Worm (Caenorhabditis elegans) whole organism, L1 larva: ENCODE data around the gene F57G12.1.
A peak's percentile ranks its signal among the peaks of the same experiment; 100 is the strongest.

Experiments
- F16B12.6 ChIP-seq: fragments of 150-350 bp; optimal IDR thresholded peaks from 2 replicates; lab custom pipeline; 2014; ENCODE audit warnings: missing biosample characterization, missing genetic modification characterization
- blmp-1 ChIP-seq: fragments of 150-350 bp; optimal IDR thresholded peaks from 2 replicates; lab custom pipeline; 2014; ENCODE audit warnings: missing biosample characterization, missing genetic modification characterization
- ceh-63 ChIP-seq: fragments of 200-800 bp; sonication (Bioruptor generic); optimal IDR thresholded peaks from 2 replicates; lab custom pipeline; 2018; ENCODE audit warnings: mild to moderate bottlenecking, missing genetic modification characterization, missing compliant biosample characterization
- ceh-88 ChIP-seq: fragments of 200-800 bp; sonication (Bioruptor generic); IDR thresholded peaks from 2 replicates; pipeline ENCODE4 v1.3.6; 2022; ENCODE audit warnings: missing genetic modification characterization, missing compliant biosample characterization
- dpl-1 ChIP-seq, 3 experiments: fragments of 150-350 bp in 2 of 3; sonication (generic microtip) in 1 of 3; optimal IDR thresholded peaks; 2 replicates each; lab custom pipeline; 2014 to 2017; ENCODE audit warnings: missing biosample characterization in 3 of 3, missing genetic modification characterization in 3 of 3, missing genetic modification reagents in 3 of 3
- efl-3 ChIP-seq: fragments of 200-800 bp; sonication (Bioruptor generic); optimal IDR thresholded peaks from 2 replicates; lab custom pipeline; 2018; ENCODE audit warnings: mild to moderate bottlenecking, missing genetic modification characterization, missing compliant biosample characterization
- egl-27 ChIP-seq, 2 experiments: fragments of 150-350 bp in 1 of 2; sonication (generic microtip); optimal IDR thresholded peaks; 3 replicates each; lab custom pipeline; 2017 to 2018; ENCODE audit warnings: missing biosample characterization in 2 of 2, missing genetic modification characterization in 2 of 2, missing genetic modification reagents in 2 of 2
- elt-2 ChIP-seq: sonication (generic microtip); optimal IDR thresholded peaks from 2 replicates; lab custom pipeline; 2016; ENCODE audit warnings: missing genetic modification characterization, mild to moderate bottlenecking, inconsistent platforms, missing compliant biosample characterization, missing genetic modification reagents
- elt-3 ChIP-seq, 6 experiments: fragments of 150-350 bp in 1 of 6; sonication (generic microtip); optimal IDR thresholded peaks; 2 replicates each; lab custom pipeline; 2017 to 2018; ENCODE audit warnings: missing biosample characterization in 6 of 6, missing genetic modification characterization in 6 of 6, inconsistent platforms in 1 of 6
- fkh-10 ChIP-seq: sonication (generic microtip); optimal IDR thresholded peaks from 2 replicates; lab custom pipeline; 2017; ENCODE audit warnings: missing biosample characterization, missing genetic modification reagents, missing genetic modification characterization
- grh-1 ChIP-seq: fragments of 200-800 bp; sonication (Bioruptor generic); IDR thresholded peaks from 2 replicates; pipeline ENCODE4 v1.3.6; 2022; ENCODE audit warnings: missing genetic modification reagents, missing genetic modification characterization, missing compliant biosample characterization
- hlh-17 ChIP-seq: fragments of 200-800 bp; sonication (Bioruptor generic); optimal IDR thresholded peaks from 2 replicates; lab custom pipeline; 2018; ENCODE audit warnings: missing genetic modification characterization, mild to moderate bottlenecking, missing compliant biosample characterization, moderate library complexity, borderline replicate concordance
- hlh-4 ChIP-seq: sonication (generic microtip); optimal IDR thresholded peaks from 2 replicates; lab custom pipeline; 2016; ENCODE audit warnings: mild to moderate bottlenecking, missing genetic modification characterization, missing compliant biosample characterization
- irx-1 ChIP-seq: sonication (generic microtip); optimal IDR thresholded peaks from 2 replicates; lab custom pipeline; 2016; ENCODE audit warnings: missing genetic modification characterization, missing compliant biosample characterization
- jun-1 ChIP-seq: fragments of 150-350 bp; optimal IDR thresholded peaks from 2 replicates; lab custom pipeline; 2014; ENCODE audit warnings: missing biosample characterization, missing genetic modification reagents, missing genetic modification characterization
- lin-13 ChIP-seq: fragments of 150-350 bp; optimal IDR thresholded peaks from 2 replicates; lab custom pipeline; 2014; ENCODE audit warnings: missing biosample characterization, missing genetic modification reagents, missing genetic modification characterization
- lin-14 ChIP-seq: fragments of 200-800 bp; sonication (Bioruptor generic); optimal IDR thresholded peaks from 2 replicates; lab custom pipeline; 2018; ENCODE audit warnings: mild to moderate bottlenecking, missing genetic modification characterization, moderate library complexity, missing compliant biosample characterization
- lin-35 ChIP-seq, 2 experiments: fragments of 150-350 bp; optimal IDR thresholded peaks; 2 replicates each; lab custom pipeline; 2014; ENCODE audit warnings: missing biosample characterization in 2 of 2, missing genetic modification characterization in 2 of 2, missing genetic modification reagents in 2 of 2
- lsy-2 ChIP-seq, 2 experiments: fragments of 150-350 bp; optimal IDR thresholded peaks; 2 replicates each; lab custom pipeline; 2014; ENCODE audit warnings: missing biosample characterization in 2 of 2, missing genetic modification characterization in 2 of 2
- mab-9 ChIP-seq: fragments of 200-800 bp; sonication (Bioruptor generic); IDR thresholded peaks from 2 replicates; pipeline ENCODE4 v1.3.6; 2022; ENCODE audit warnings: missing genetic modification reagents, missing genetic modification characterization, missing compliant biosample characterization
- mdl-1 ChIP-seq, 2 experiments: fragments of 150-350 bp; optimal IDR thresholded peaks; 2 replicates each; lab custom pipeline; 2014 to 2017; ENCODE audit warnings: missing biosample characterization in 2 of 2, missing genetic modification characterization in 2 of 2, inconsistent platforms in 1 of 2
- mef-2 ChIP-seq: fragments of 150-350 bp; optimal IDR thresholded peaks from 2 replicates; lab custom pipeline; 2014; ENCODE audit warnings: missing biosample characterization, missing genetic modification characterization
- mep-1 ChIP-seq: fragments of 150-350 bp; optimal IDR thresholded peaks from 2 replicates; lab custom pipeline; 2014; ENCODE audit warnings: missing biosample characterization, missing genetic modification characterization
- nhr-19 ChIP-seq: fragments of 200-800 bp; sonication (Bioruptor generic); conservative IDR thresholded peaks from 2 replicates; pipeline ENCODE4 v1.3.6; 2022; ENCODE audit warnings: missing genetic modification characterization, missing compliant biosample characterization
- nhr-20 ChIP-seq: sonication (generic microtip); optimal IDR thresholded peaks from 2 replicates; lab custom pipeline; 2016; ENCODE audit warnings: mild to moderate bottlenecking, missing genetic modification characterization, missing compliant biosample characterization
- nhr-47 ChIP-seq: sonication (generic microtip); optimal IDR thresholded peaks from 2 replicates; lab custom pipeline; 2016; ENCODE audit warnings: mild to moderate bottlenecking, missing genetic modification characterization, moderate library complexity, missing compliant biosample characterization
- nhr-71 ChIP-seq: sonication (generic microtip); optimal IDR thresholded peaks from 2 replicates; lab custom pipeline; 2016; ENCODE audit warnings: mild to moderate bottlenecking, missing genetic modification characterization, moderate library complexity, missing compliant biosample characterization
- nhr-85 ChIP-seq: sonication (generic microtip); peaks from one replicate; lab custom pipeline; 2016; ENCODE audit warnings: missing genetic modification characterization, inconsistent platforms, missing compliant biosample characterization
- nhr-90 ChIP-seq: sonication (generic microtip); optimal IDR thresholded peaks from 2 replicates; lab custom pipeline; 2016; ENCODE audit warnings: mild to moderate bottlenecking, missing genetic modification characterization, missing compliant biosample characterization; ENCODE audit not compliant: poor library complexity
- rnt-1 ChIP-seq: sonication (generic microtip); optimal IDR thresholded peaks from 2 replicates; lab custom pipeline; 2016; ENCODE audit warnings: mild to moderate bottlenecking, missing genetic modification characterization, moderate library complexity, missing compliant biosample characterization
- skn-1 ChIP-seq: fragments of 150-350 bp; optimal IDR thresholded peaks from 2 replicates; lab custom pipeline; 2014; ENCODE audit warnings: missing biosample characterization, missing genetic modification characterization
- snu-23 ChIP-seq: sonication (generic microtip); optimal IDR thresholded peaks from 2 replicates; lab custom pipeline; 2016; ENCODE audit warnings: missing genetic modification characterization, missing compliant biosample characterization
- sox-4 ChIP-seq: sonication (generic microtip); optimal IDR thresholded peaks from 2 replicates; lab custom pipeline; 2016; ENCODE audit warnings: missing genetic modification characterization, missing compliant biosample characterization
- tbx-2 ChIP-seq: sonication (generic microtip); optimal IDR thresholded peaks from 2 replicates; lab custom pipeline; 2016; ENCODE audit warnings: missing genetic modification characterization, missing compliant biosample characterization
- unc-30 ChIP-seq: sonication (generic microtip); optimal IDR thresholded peaks from 2 replicates; lab custom pipeline; 2017; ENCODE audit warnings: missing biosample characterization, missing genetic modification characterization
- vab-15 ChIP-seq: sonication (generic microtip); optimal IDR thresholded peaks from 2 replicates; lab custom pipeline; 2017; ENCODE audit warnings: missing genotype, mild to moderate bottlenecking, missing genetic modification characterization, missing compliant biosample characterization
- ztf-11 ChIP-seq, 2 experiments: sonication (generic microtip); optimal IDR thresholded peaks; 2 replicates each; lab custom pipeline; 2016 to 2017; ENCODE audit warnings: missing genetic modification characterization in 2 of 2, missing biosample characterization in 1 of 2, missing compliant biosample characterization in 1 of 2
- ztf-4 ChIP-seq: fragments of 150-350 bp; optimal IDR thresholded peaks from 2 replicates; lab custom pipeline; 2014; ENCODE audit warnings: missing biosample characterization, missing genetic modification characterization

Gene F57G12.1

ce11 chrX:12178351-12179089 lies 7.0 kb upstream of the F57G12.1 start:
- TF ChIP-seq blmp-1, result peak; percentile 15
- TF ChIP-seq ceh-88, result no peak
- TF ChIP-seq unc-30 (tag; lab: Kevin White, UChicago), result no peak
- TF ChIP-seq hlh-4 (tag; lab: Kevin White, UChicago), result no peak
- TF ChIP-seq ztf-11 (tag; optimal IDR thresholded peaks at IDR 0.05; lab: Kevin White, UChicago), result no peak
- TF ChIP-seq nhr-85 (tag; lab: Kevin White, UChicago), result peak; percentile 0
- TF ChIP-seq mef-2 (tag; lab: Kevin White, UChicago), result no peak
- peak; percentile 19 for TF ChIP-seq vab-15
- TF ChIP-seq lin-14 (GFP tag; lab: Kevin White, UChicago), result peak; percentile 24
- TF ChIP-seq sox-4 (tag; lab: Kevin White, UChicago), result no peak

DNA sequence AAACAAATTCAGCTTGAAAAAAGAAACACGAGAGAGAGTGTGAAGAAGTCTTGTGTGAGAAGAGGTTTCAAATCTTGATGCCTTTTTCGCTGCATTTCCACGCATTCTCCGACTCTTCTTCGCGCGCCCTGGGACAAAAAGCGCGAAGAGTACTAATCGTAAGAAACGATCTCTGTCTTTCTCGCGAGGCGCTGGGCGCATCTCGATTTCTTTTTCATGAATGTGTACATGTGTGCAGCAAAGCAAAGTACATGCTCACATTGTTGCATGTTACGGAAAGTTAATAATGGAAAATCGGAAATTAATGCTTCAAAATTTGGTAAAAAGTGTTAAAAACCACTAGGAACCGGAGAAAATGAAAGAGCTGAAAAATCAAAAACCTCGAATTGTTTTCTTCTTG lies 6.0 kb upstream of the F57G12.1 start:
- TF ChIP-seq lsy-2 (tag; optimal IDR thresholded peaks at IDR 0.05; lab: Kevin White, UChicago) (peak in 1 of 2 experiments; percentile 19), irx-1 (tag; lab: Kevin White, UChicago) (peak; percentile 29), nhr-71 (tag; lab: Kevin White, UChicago) (peak; percentile 21), rnt-1 (tag; lab: Kevin White, UChicago) (peak; percentile 11), mep-1 (tag; lab: Kevin White, UChicago) (peak; percentile 8), fkh-10 (GFP tag; lab: Kevin White, UChicago) (peak; percentile 42), egl-27 (tag; optimal IDR thresholded peaks at IDR 0.05; lab: Kevin White, UChicago) (no peak), blmp-1 (peak; percentile 48), nhr-85 (tag; lab: Kevin White, UChicago) (no peak), nhr-20 (tag; lab: Kevin White, UChicago) (no peak), lin-14 (GFP tag; lab: Kevin White, UChicago) (peak; percentile 51)

DNA sequence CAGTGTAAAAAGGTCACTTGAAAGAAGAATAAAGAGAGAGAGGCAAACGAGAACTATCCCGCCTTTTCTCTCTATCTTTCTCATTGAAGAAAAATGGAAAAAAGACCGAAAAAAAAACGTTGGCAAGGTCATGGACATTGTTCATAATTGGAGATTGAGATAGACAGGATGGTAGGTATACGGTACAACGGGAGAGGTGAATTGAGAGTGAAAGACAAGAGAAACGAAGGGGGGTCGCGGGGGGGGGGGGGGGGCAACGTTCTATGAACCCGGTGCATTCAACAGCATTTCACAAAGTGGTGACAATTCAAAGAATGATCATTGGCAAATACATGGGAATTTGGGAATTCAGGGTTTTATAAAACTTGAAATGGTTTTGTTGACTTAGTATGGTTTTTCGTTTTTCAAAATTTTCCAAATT lies 5.4 kb upstream of the F57G12.1 start:
- TF ChIP-seq efl-3 (GFP tag; lab: Kevin White, UChicago) (no peak), elt-2 (tag; lab: Kevin White, UChicago) (peak; percentile 30), nhr-85 (tag; lab: Kevin White, UChicago) (peak; percentile 91), lsy-2 (tag; optimal IDR thresholded peaks at IDR 0.05; lab: Kevin White, UChicago) (peak in 1 of 2 experiments; percentile 55), lin-14 (GFP tag; lab: Kevin White, UChicago) (peak; percentile 66), nhr-19 (peak; percentile 68), mep-1 (tag; lab: Kevin White, UChicago) (no peak), nhr-20 (tag; lab: Kevin White, UChicago) (peak; percentile 8), tbx-2 (tag; lab: Kevin White, UChicago) (no peak)

- peak; percentile 50 for TF ChIP-seq ztf-4 (tag; lab: Kevin White, UChicago)
- TF ChIP-seq elt-3 (tag; optimal IDR thresholded peaks at IDR 0.05; lab: Kevin White, UChicago), result peak in 1 of 6 experiments; percentile 15
- peak; percentile 61 for TF ChIP-seq nhr-71 (tag; lab: Kevin White, UChicago)
- peak; percentile 50 for TF ChIP-seq nhr-90 (tag; lab: Kevin White, UChicago)
- no peak for TF ChIP-seq hlh-17
- peak; percentile 35 for TF ChIP-seq lin-14 (GFP tag; lab: Kevin White, UChicago)
- peak; percentile 11 for TF ChIP-seq irx-1 (tag; lab: Kevin White, UChicago)
- TF ChIP-seq grh-1 (GFP tag; lab: Robert Waterston, UW), result no peak
- peak; percentile 61 for TF ChIP-seq nhr-20 (tag; lab: Kevin White, UChicago)
- TF ChIP-seq lin-35 (GFP tag; optimal IDR thresholded peaks at IDR 0.05; lab: Kevin White, UChicago), result peak in 1 of 2 experiments; percentile 1
- TF ChIP-seq snu-23 (GFP tag; lab: Kevin White, UChicago), result peak; percentile 52
- TF ChIP-seq nhr-85 (tag; lab: Kevin White, UChicago), result peak; percentile 83
- TF ChIP-seq ceh-63, result no peak
- TF ChIP-seq mdl-1 (tag; optimal IDR thresholded peaks at IDR 0.05; lab: Kevin White, UChicago), result peak in 1 of 2 experiments; percentile 24
- no peak for TF ChIP-seq jun-1
- TF ChIP-seq dpl-1 (GFP tag; optimal IDR thresholded peaks at IDR 0.05; lab: Kevin White, UChicago), result peak in 1 of 3 experiments; percentile 3
- TF ChIP-seq nhr-47 (tag; lab: Kevin White, UChicago), result peak; percentile 2
- TF ChIP-seq F16B12.6 (tag; lab: Kevin White, UChicago), result no peak
- no peak for TF ChIP-seq mab-9 (GFP tag; lab: Robert Waterston, UW)
- TF ChIP-seq rnt-1 (tag; lab: Kevin White, UChicago), result peak; percentile 30
- peak; percentile 74 for TF ChIP-seq mep-1 (tag; lab: Kevin White, UChicago)
- TF ChIP-seq lin-13 (GFP tag; lab: Kevin White, UChicago), result peak; percentile 13
- peak; percentile 68 for TF ChIP-seq skn-1
- peak; percentile 99 for TF ChIP-seq blmp-1
- TF ChIP-seq lsy-2 (tag; optimal IDR thresholded peaks at IDR 0.05; lab: Kevin White, UChicago), result peak in 1 of 2 experiments; percentile 54
- TF ChIP-seq, all 84 proteins: peak for 19
Measured at ce11 chrX:12176394-12176793, 4.9 kb upstream of the F57G12.1 start.
